Fruit fly (Drosophila melanogaster) whole organism, embryonic: ENCODE results near the gene CG42399.

Source experiments
- CG13624 ChIP-seq: fragments of 200-800 bp; sonication (Bioruptor generic); optimal IDR thresholded peaks from 2 replicates; lab custom pipeline; 2016; ENCODE audit warnings: missing biosample characterization, missing genetic modification characterization
- caup ChIP-seq: fragments of 200-800 bp; sonication (Bioruptor generic); optimal IDR thresholded peaks from 3 replicates; lab custom pipeline; 2017; ENCODE audit warnings: missing biosample characterization, mild to moderate bottlenecking, missing genetic modification characterization, moderate library complexity; ENCODE audit not compliant: severe bottlenecking
- crp ChIP-seq, 2 experiments: fragments of 200-800 bp; sonication (Bioruptor generic); optimal IDR thresholded peaks; 2 replicates in 1 of 2; 3 replicates in 1 of 2; lab custom pipeline; 2017; ENCODE audit warnings: missing biosample characterization in 2 of 2, missing genetic modification characterization in 2 of 2, mild to moderate bottlenecking in 1 of 2, moderate library complexity in 1 of 2

DNA sequence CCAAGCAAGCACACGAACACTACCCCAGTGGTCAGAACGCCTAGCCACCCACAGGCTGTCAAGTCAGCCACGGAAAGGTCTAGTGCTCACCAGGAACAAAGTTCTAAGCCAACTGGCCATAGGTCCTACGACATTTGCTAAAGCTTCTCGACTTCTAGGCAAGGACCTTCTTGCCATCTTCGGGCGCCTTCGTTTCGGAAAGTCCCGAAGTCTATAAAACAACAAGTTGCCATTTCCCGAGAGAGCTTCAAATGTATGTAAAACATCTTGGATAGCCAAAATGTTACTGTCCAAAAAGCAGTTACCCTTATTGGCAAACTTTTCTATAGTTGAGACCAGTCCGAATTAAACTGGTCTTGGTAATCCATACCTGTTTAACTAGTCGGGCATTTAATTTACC is 6.6 kb downstream of the CG42399 start:
- TF ChIP-seq caup (GFP tag; lab: Kevin White, UChicago) (no peak), crp (GFP tag; optimal IDR thresholded peaks at IDR 0.05; lab: Kevin White, UChicago) (no peak), CG13624 (no peak)
